Worm (Caenorhabditis elegans): ENCODE data around the gene ZK930.6.

DNA sequence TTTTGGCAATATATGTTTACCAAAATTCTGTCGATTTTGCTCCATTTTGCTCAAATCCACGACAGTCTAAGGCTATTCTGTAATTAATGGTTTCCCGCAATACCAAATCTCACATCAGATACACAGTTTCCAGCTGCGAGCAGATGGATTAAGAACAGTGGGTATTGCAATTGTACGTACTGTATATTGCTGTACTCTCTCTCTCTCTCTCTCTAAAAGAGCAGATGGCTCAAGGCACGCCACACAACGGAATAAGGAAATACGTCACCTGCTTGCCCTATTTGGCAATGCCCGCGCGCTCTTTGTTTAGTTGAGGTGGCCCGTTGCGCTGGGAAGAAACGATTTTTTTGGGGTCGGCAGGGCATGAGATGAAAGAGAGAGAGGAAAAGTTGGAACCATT lies 6.8 kb downstream of the ZK930.6 start:
- TF ChIP-seq unc-86 (tag; optimal IDR thresholded peaks at IDR 0.05), result no peak
- no peak for TF ChIP-seq ets-4 (tag; optimal IDR thresholded peaks at IDR 0.05)
- no peak for TF ChIP-seq rnt-1 (tag; optimal IDR thresholded peaks at IDR 0.05)
- TF ChIP-seq pag-3 (tag; optimal IDR thresholded peaks at IDR 0.05; ENCODE audit: borderline replicate concordance), result no peak
- no peak for TF ChIP-seq K09A11.1 (tag; optimal IDR thresholded peaks at IDR 0.05; ENCODE audit: insufficient read depth)
- TF ChIP-seq nhr-11 (tag; optimal IDR thresholded peaks at IDR 0.05), result no peak
- no peak for TF ChIP-seq ceh-30 (tag; optimal IDR thresholded peaks at IDR 0.05)
- TF ChIP-seq sox-4 (tag; optimal IDR thresholded peaks at IDR 0.05), result no peak
- TF ChIP-seq ceh-14 (tag; optimal IDR thresholded peaks at IDR 0.05), result no peak
